Worm (Caenorhabditis elegans) whole organism, L4 larva: Measurements from ENCODE around the gene clec-234.

Source experiments
- attf-4 ChIP-seq: sonication (generic microtip); optimal IDR thresholded peaks from 3 replicates; lab custom pipeline; 2017; ENCODE audit warnings: missing biosample characterization, missing genetic modification characterization
- egl-27 ChIP-seq: sonication (generic microtip); optimal IDR thresholded peaks from 3 replicates; lab custom pipeline; 2017; ENCODE audit warnings: missing biosample characterization, missing genetic modification reagents, missing genetic modification characterization
- egl-43 ChIP-seq: fragments of 200-800 bp; sonication (Bioruptor generic); IDR thresholded peaks from 2 replicates; pipeline ENCODE4 v1.3.6; 2022; ENCODE audit warnings: missing genetic modification reagents, missing genetic modification characterization, missing compliant biosample characterization
- nhr-28 ChIP-seq: fragments of 150-350 bp; optimal IDR thresholded peaks from 2 replicates; lab custom pipeline; 2014; ENCODE audit warnings: missing biosample characterization, missing genetic modification characterization
- skn-1 ChIP-seq: fragments of 150-350 bp; optimal IDR thresholded peaks from 2 replicates; lab custom pipeline; 2014; ENCODE audit warnings: missing biosample characterization, missing genetic modification characterization

- TF ChIP-seq attf-4 = no peak
- no peak for TF ChIP-seq egl-43
- TF ChIP-seq egl-27 = no peak
- TF ChIP-seq nhr-28 = no peak
- TF ChIP-seq skn-1 (tag; lab: Kevin White, UChicago) = no peak
These were observed 27.5 kb upstream of the clec-234 start, which contains the start of gene srh-142 for ce11 chrV:16460866-16461265.
